Fruit fly (Drosophila melanogaster): ENCODE data around the gene CG31635.
A peak's percentile ranks its signal among the peaks of the same experiment; 100 is the strongest.

The CG31635 gene

DNA sequence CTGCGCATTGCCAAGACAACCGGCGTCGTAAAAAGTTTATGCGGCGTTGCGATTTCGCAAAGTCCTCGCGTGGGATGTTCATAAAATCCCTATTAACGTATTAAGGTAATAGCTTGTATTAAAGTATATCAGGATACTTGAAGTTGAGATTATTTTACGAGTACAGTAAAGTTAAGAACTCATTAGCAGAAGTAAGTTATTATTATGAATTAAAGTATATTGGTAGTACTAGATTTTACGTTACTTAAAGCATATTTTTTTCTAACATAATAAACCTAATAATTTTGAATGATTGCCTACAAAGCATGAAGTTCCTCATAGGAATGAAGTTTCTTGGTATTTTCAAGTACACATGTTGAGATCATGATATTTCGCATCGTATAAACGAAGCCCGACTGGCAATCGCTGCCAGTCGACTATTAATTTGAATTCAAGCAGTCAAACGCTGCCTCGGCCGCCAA is 44.9 kb upstream of the CG31635 start (continued):
- TF ChIP-seq stwl (tag; optimal IDR thresholded peaks at IDR 0.05) (no peak), wek (GFP tag; optimal IDR thresholded peaks at IDR 0.05) (no peak), CG7786 (GFP tag; optimal IDR thresholded peaks at IDR 0.05) (no peak), chm (GFP tag; IDR thresholded peaks at IDR 0.05) (no peak), onecut (GFP tag; IDR thresholded peaks at IDR 0.05) (0 out of 2 replicates have a peak, but pooled peaks have one; percentile 21), prd (optimal IDR thresholded peaks at IDR 0.05) (no peak), prd (GFP tag; IDR thresholded peaks at IDR 0.05) (0 out of 3 replicates have a peak, but pooled peaks have one; percentile 23), CG10543 (GFP tag; optimal IDR thresholded peaks at IDR 0.05) (no peak), Sry-δ (GFP tag; optimal IDR thresholded peaks at IDR 0.05) (no peak), CG18619 (GFP tag; optimal IDR thresholded peaks at IDR 0.05) (peak; percentile 45), twi (tag; optimal IDR thresholded peaks at IDR 0.05) (peak; percentile 16), CG4730 (GFP tag; IDR thresholded peaks at IDR 0.05) (no peak), CG31441 (GFP tag; IDR thresholded peaks at IDR 0.05) (peak; percentile 70), CG12219 (GFP tag; optimal IDR thresholded peaks at IDR 0.05) (peak; percentile 54), Side (GFP tag; optimal IDR thresholded peaks at IDR 0.05) (peak; percentile 2), sug (tag; optimal IDR thresholded peaks at IDR 0.05) (no peak), scrt (GFP tag; optimal IDR thresholded peaks at IDR 0.05) (peak; percentile 20), D (optimal IDR thresholded peaks at IDR 0.05) (no peak), D (GFP tag; optimal IDR thresholded peaks at IDR 0.05) (peak; percentile 70), Xbp1 (GFP tag; optimal IDR thresholded peaks at IDR 0.05) (peak; percentile 23), mam (GFP tag; optimal IDR thresholded peaks at IDR 0.05) (no peak), CG6654 (GFP tag; optimal IDR thresholded peaks at IDR 0.05) (no peak), B-H2 (GFP tag; optimal IDR thresholded peaks at IDR 0.05) (no peak), Hr39 (optimal IDR thresholded peaks at IDR 0.05) (no peak), CG10979 (tag; optimal IDR thresholded peaks at IDR 0.05) (peak; percentile 83), tap (tag; optimal IDR thresholded peaks at IDR 0.05) (peak; percentile 49)

DNA sequence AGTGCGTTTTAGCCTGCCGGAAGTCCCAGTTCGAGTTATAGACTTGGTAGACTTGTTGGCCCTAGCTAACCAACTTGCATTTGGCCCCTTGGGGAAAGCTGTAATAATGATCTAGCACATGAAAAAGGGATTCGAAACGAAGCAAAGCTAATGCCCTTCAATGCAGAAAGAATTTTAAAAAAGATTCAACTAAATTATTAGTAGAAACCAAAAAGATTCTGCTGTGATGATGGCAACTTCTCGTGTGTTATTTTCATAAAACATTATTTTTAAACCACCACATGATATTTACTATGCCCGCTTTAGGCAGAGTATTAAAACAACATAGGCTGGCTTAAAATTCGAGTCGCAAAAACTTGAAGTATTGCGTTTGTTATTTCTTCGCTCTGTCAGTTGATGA is 43.1 kb upstream of the CG31635 start:
- TF ChIP-seq CG11504 (tag; optimal IDR thresholded peaks at IDR 0.05) (peak; percentile 10), sens (GFP tag) (peak; percentile 75), D19A (tag; optimal IDR thresholded peaks at IDR 0.05) (peak; percentile 58), Med (GFP tag) (peak; percentile 64), scrt (GFP tag; optimal IDR thresholded peaks at IDR 0.05) (no peak), Sry-β (GFP tag; optimal IDR thresholded peaks at IDR 0.05) (no peak), Sox102F (GFP tag; optimal IDR thresholded peaks at IDR 0.05) (peak; percentile 24), vvl (GFP tag; IDR thresholded peaks at IDR 0.05) (0 out of 2 replicates have a peak, but pooled peaks have one; percentile 7)

DNA sequence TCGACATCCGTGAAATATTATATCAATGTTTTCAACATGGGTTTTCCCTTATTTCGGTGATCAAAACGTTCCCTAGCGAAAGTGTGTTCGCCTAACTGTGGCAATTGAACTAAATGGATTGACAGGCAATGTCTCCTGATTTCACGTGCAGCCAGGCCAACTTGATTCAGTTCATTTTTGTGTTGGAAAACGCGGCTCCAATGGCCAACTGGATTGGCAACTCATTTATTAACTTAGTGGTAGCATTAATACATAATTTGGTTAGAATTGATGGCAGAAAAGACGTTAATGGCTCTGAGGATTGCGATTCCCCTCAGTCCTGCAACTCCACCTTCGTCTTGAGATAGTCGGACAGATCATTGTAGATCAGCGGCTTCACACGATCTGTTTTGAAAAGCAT is 37.7 kb upstream of the CG31635 start, which contains the start of gene CG11327:
TSS of gene CG11327 (minus strand) at position 101 of the 400 bp plus-strand sequence.
- no peak for TF ChIP-seq Hmr (GFP tag; optimal IDR thresholded peaks at IDR 0.05)
- peak; percentile 7 for TF ChIP-seq trem (tag; optimal IDR thresholded peaks at IDR 0.05)

DNA sequence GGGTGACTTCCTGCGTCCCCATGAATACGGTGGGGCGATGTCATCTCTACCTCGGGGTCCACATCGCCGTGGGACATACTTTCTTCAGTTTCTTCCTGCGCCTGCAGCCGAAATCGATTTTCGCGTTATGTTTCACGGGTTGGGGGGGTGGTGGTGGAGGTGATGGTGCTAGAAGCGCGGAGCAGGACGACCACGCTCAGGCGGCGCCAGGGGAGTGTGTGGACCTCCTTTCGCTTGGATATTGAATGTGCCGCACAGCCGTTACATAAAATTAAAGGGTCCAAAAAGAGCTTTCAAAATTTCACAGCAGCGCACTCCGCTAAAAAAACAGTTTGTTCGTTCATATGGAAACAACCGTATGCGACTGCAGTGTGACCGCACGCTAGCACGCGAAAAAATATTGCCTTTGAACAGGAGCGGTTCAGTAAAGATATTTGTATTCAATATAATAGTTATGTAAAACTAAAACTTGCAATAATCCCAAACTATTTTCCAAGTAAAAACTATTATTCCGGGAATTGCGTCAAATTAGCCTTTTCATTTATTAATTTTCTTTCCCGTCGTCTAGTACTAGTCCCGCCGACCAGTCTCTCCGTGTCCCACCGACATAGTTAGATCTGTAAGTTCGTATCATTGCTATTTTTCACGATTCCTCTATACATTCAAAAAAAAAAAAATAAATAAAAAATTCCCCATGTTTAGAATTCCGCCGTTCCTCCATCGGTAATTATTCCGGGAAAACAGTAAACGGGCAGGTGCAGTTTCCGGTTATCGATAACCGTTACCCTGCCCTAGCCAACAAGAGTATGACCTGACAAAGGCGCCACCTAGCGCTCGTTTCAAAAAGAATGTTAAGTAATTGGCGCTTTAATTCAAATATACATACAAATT is 35.3 kb upstream of the CG31635 start, which contains the start of gene Nhe3:
TSS of gene Nhe3 (minus strand) at position 373 of the 891 bp plus-strand sequence.
- TF ChIP-seq dimm (GFP tag; IDR thresholded peaks at IDR 0.05) (no peak; the same call in none of the 2 replicates), Dek (tag; optimal IDR thresholded peaks at IDR 0.05) (peak; percentile 75), CG4404 (GFP tag; IDR thresholded peaks at IDR 0.05) (peak; percentile 76), CG14050 (GFP tag; IDR thresholded peaks at IDR 0.05) (peak; percentile 67; the same call in 2 of the 3 replicates), vfl (GFP tag; optimal IDR thresholded peaks at IDR 0.05) (peak; percentile 81), caup (GFP tag; optimal IDR thresholded peaks at IDR 0.05; ENCODE audit: severe bottlenecking) (peak; percentile 79), Dfd (GFP tag; optimal IDR thresholded peaks at IDR 0.05) (no peak), CG11247 (GFP tag; IDR thresholded peaks at IDR 0.05) (peak; percentile 80), Lhr (GFP tag; optimal IDR thresholded peaks at IDR 0.05) (peak; percentile 68), Oaz (GFP tag; IDR thresholded peaks at IDR 0.05) (peak; percentile 54; the same call in 1 of the 2 replicates), Dref (GFP tag; IDR thresholded peaks at IDR 0.05) (peak; percentile 83), HHEX (GFP tag; optimal IDR thresholded peaks at IDR 0.05) (peak; percentile 61)

All from whole organism, embryonic.